Fruit fly (Drosophila melanogaster): Measurements from ENCODE around the gene CG15876.

CG15876 gene

dm6 chr3L:4692177-4693134 is 2.2 kb downstream of the CG15876 start, which contains the start of gene RhoGEF64C:
TSS of gene RhoGEF64C (plus strand) at chr3L:4692783.
- peak; percentile 42 for TF ChIP-seq EcR (GFP tag; optimal IDR thresholded peaks at IDR 0.05)
- no peak for TF ChIP-seq CG15710 (tag; optimal IDR thresholded peaks at IDR 0.05)
- no peak for TF ChIP-seq Pif1A (GFP tag; optimal IDR thresholded peaks at IDR 0.05)
- TF ChIP-seq CG12605 (GFP tag; IDR thresholded peaks at IDR 0.05): no peak
- no peak for TF ChIP-seq CG34367 (tag; optimal IDR thresholded peaks at IDR 0.05)
- 0 out of 3 replicates have a peak, but pooled peaks have one; percentile 25 for TF ChIP-seq CG4496 (GFP tag; IDR thresholded peaks at IDR 0.05)
- peak; percentile 9; the same call in 1 of the 2 replicates for TF ChIP-seq Ets98B (GFP tag; IDR thresholded peaks at IDR 0.05)
- TF ChIP-seq CG9948 (tag; optimal IDR thresholded peaks at IDR 0.05): no peak
- no peak for TF ChIP-seq CG13204 (GFP tag; optimal IDR thresholded peaks at IDR 0.05)

- TF ChIP-seq CG12605 (GFP tag; IDR thresholded peaks at IDR 0.05) (0 out of 2 replicates have a peak, but pooled peaks have one; percentile 12), Ets98B (GFP tag; IDR thresholded peaks at IDR 0.05) (no peak), CG32121 (GFP tag; IDR thresholded peaks at IDR 0.05) (no peak), D1 (tag; optimal IDR thresholded peaks at IDR 0.05) (peak; percentile 25), CG15710 (tag; optimal IDR thresholded peaks at IDR 0.05) (peak; percentile 56), CG9948 (tag; optimal IDR thresholded peaks at IDR 0.05) (peak; percentile 77), fd96Ca (GFP tag; IDR thresholded peaks at IDR 0.05) (no peak), CG8159 (tag; optimal IDR thresholded peaks at IDR 0.05) (peak; percentile 72), gl (tag; optimal IDR thresholded peaks at IDR 0.05) (no peak), rn (GFP tag; IDR thresholded peaks at IDR 0.05) (no peak), CG34367 (tag; optimal IDR thresholded peaks at IDR 0.05) (peak; percentile 15), CG17806 (tag; optimal IDR thresholded peaks at IDR 0.05) (peak; percentile 65), Snoo (tag; optimal IDR thresholded peaks at IDR 0.05) (no peak), CG8301 (tag; optimal IDR thresholded peaks at IDR 0.05) (peak; percentile 70), CG4496 (GFP tag; IDR thresholded peaks at IDR 0.05) (peak; percentile 69; the same call in 2 of the 3 replicates), CG13204 (GFP tag; optimal IDR thresholded peaks at IDR 0.05) (no peak), CG14655 (GFP tag; optimal IDR thresholded peaks at IDR 0.05) (peak; percentile 84)
Measured at dm6 chr3L:4691775-4692174, 2.9 kb downstream of the CG15876 start.

- TF ChIP-seq CG8301 (tag; optimal IDR thresholded peaks at IDR 0.05) (peak; percentile 36), CG34367 (tag; optimal IDR thresholded peaks at IDR 0.05) (peak; percentile 13), D1 (tag; optimal IDR thresholded peaks at IDR 0.05) (no peak), CG9948 (tag; optimal IDR thresholded peaks at IDR 0.05) (no peak), Pif1A (GFP tag; optimal IDR thresholded peaks at IDR 0.05) (no peak), Snoo (tag; optimal IDR thresholded peaks at IDR 0.05) (peak; percentile 38), CG10348 (GFP tag; IDR thresholded peaks at IDR 0.05) (no peak), Pif1B (GFP tag; optimal IDR thresholded peaks at IDR 0.05) (no peak), CG17806 (tag; optimal IDR thresholded peaks at IDR 0.05) (peak; percentile 42), rn (GFP tag; IDR thresholded peaks at IDR 0.05) (0 out of 2 replicates have a peak, but pooled peaks have one; percentile 24), EcR (GFP tag; optimal IDR thresholded peaks at IDR 0.05) (no peak), CG15710 (tag; optimal IDR thresholded peaks at IDR 0.05) (peak; percentile 43), CG13204 (GFP tag; optimal IDR thresholded peaks at IDR 0.05) (no peak), fd96Ca (GFP tag; IDR thresholded peaks at IDR 0.05) (no peak), Ets98B (GFP tag; IDR thresholded peaks at IDR 0.05) (peak; percentile 60), CG14655 (GFP tag; optimal IDR thresholded peaks at IDR 0.05) (peak; percentile 43), CG12605 (GFP tag; IDR thresholded peaks at IDR 0.05) (peak; percentile 34; the same call in 1 of the 2 replicates), CG8159 (tag; optimal IDR thresholded peaks at IDR 0.05) (peak; percentile 38), gl (tag; optimal IDR thresholded peaks at IDR 0.05) (no peak), CG32121 (GFP tag; IDR thresholded peaks at IDR 0.05) (peak; percentile 40; the same call in 1 of the 2 replicates), CG4496 (GFP tag; IDR thresholded peaks at IDR 0.05) (peak; percentile 55; the same call in 1 of the 3 replicates)
Measured at dm6 chr3L:4690698-4691097, 3.9 kb downstream of the CG15876 start.

dm6 chr3L:4689970-4690369 is 4.7 kb downstream of the CG15876 start, which contains the start of gene CG18418:
TSS of gene CG18418 (minus strand) at chr3L:4690070.
- TF ChIP-seq CG14655 (GFP tag; optimal IDR thresholded peaks at IDR 0.05): no peak
- no peak for TF ChIP-seq gl (tag; optimal IDR thresholded peaks at IDR 0.05)
- no peak for TF ChIP-seq rn (GFP tag; IDR thresholded peaks at IDR 0.05)

dm6 chr3L:4688674-4689073 is 6.0 kb downstream of the CG15876 start, which contains the start of gene CG7514:
TSS of gene CG7514 (minus strand) at chr3L:4688774.
- TF ChIP-seq CG12605 (GFP tag; IDR thresholded peaks at IDR 0.05) (no peak), fd96Ca (GFP tag; IDR thresholded peaks at IDR 0.05) (no peak), CG13204 (GFP tag; optimal IDR thresholded peaks at IDR 0.05) (no peak), Snoo (tag; optimal IDR thresholded peaks at IDR 0.05) (no peak), CG4496 (GFP tag; IDR thresholded peaks at IDR 0.05) (no peak), CG8301 (tag; optimal IDR thresholded peaks at IDR 0.05) (no peak), CG14655 (GFP tag; optimal IDR thresholded peaks at IDR 0.05) (no peak), CG34367 (tag; optimal IDR thresholded peaks at IDR 0.05) (no peak), CG9948 (tag; optimal IDR thresholded peaks at IDR 0.05) (no peak), CG17806 (tag; optimal IDR thresholded peaks at IDR 0.05) (no peak), CG15710 (tag; optimal IDR thresholded peaks at IDR 0.05) (no peak), rn (GFP tag; IDR thresholded peaks at IDR 0.05) (no peak), Ets98B (GFP tag; IDR thresholded peaks at IDR 0.05) (no peak)
